Worm (Caenorhabditis elegans) whole organism, L2 larva: ENCODE measurements around the gene K02E7.10.
A peak's percentile ranks its signal among the peaks of the same experiment; 100 is the strongest.

ENCODE experiments used
- ama-1 ChIP-seq: fragments of 150-350 bp; optimal IDR thresholded peaks from 2 replicates; lab custom pipeline; 2018; ENCODE audit warnings: inconsistent platforms
- nhr-11 ChIP-seq: fragments of 150-350 bp; optimal IDR thresholded peaks from 2 replicates; lab custom pipeline; 2014; ENCODE audit warnings: missing biosample characterization, missing genetic modification characterization
- skn-1 ChIP-seq: sonication (generic microtip); optimal IDR thresholded peaks from 2 replicates; lab custom pipeline; 2017; ENCODE audit warnings: missing biosample characterization, missing genetic modification characterization
- snpc-4 ChIP-seq: fragments of 150-350 bp; optimal IDR thresholded peaks from 2 replicates; lab custom pipeline; 2014; ENCODE audit warnings: missing biosample characterization, missing genetic modification characterization

DNA sequence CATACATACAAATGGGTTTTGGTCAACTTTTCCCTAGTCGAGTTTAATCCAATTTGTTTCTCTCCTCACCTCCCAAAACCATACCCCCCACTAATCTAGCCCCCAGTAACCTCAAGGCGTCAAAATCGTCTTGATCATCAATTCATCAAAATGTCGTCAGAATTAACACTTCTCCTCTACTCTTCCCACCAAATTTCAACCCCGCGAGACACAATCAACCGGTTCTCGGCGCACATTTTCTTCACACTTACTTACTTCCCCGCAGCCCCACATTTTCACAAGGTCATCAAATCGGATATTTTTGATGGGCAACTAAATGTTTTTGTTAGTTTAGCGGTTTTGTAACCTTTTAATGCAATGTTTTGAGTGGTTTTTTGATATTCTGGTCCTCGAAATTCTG, 23.9 kb upstream of the K02E7.10 start:
- TF ChIP-seq snpc-4 (tag; lab: Kevin White, UChicago) (peak; percentile 33), nhr-11 (no peak), skn-1 (tag; lab: Kevin White, UChicago) (no peak), ama-1 (lab: Kevin White, UChicago) (no peak)
